Worm (Caenorhabditis elegans) whole organism, L2 larva: Measurements from ENCODE around the gene Y62H9A.1.

ENCODE experiments used
- C34F6.9 ChIP-seq: fragments of 150-350 bp; optimal IDR thresholded peaks from 2 replicates; lab custom pipeline; 2014; ENCODE audit warnings: missing biosample characterization, missing genetic modification characterization
- alr-1 ChIP-seq: fragments of 150-350 bp; optimal IDR thresholded peaks from 2 replicates; lab custom pipeline; 2014; ENCODE audit warnings: missing biosample characterization, missing genetic modification characterization
- nhr-23 ChIP-seq: fragments of 150-350 bp; optimal IDR thresholded peaks from 2 replicates; lab custom pipeline; 2014; ENCODE audit warnings: missing biosample characterization, missing genetic modification reagents, missing genetic modification characterization
- skn-1 ChIP-seq: sonication (generic microtip); optimal IDR thresholded peaks from 2 replicates; lab custom pipeline; 2017; ENCODE audit warnings: missing biosample characterization, missing genetic modification characterization
- ztf-4 ChIP-seq: fragments of 150-350 bp; optimal IDR thresholded peaks from 2 replicates; lab custom pipeline; 2014; ENCODE audit warnings: missing biosample characterization, missing genetic modification characterization

ce11 chrX:11837378-11837777 lies 38.0 kb upstream of the Y62H9A.1 start, which contains the start of gene taf-7.1:
- no peak for TF ChIP-seq skn-1 (tag; lab: Kevin White, UChicago)
- TF ChIP-seq nhr-23 (tag; lab: Kevin White, UChicago) = no peak
- no peak for TF ChIP-seq C34F6.9
- TF ChIP-seq ztf-4 (tag; lab: Kevin White, UChicago) = no peak
- no peak for TF ChIP-seq alr-1
